Worm (Caenorhabditis elegans): ENCODE measurements around the gene F27B3.6.

DNA sequence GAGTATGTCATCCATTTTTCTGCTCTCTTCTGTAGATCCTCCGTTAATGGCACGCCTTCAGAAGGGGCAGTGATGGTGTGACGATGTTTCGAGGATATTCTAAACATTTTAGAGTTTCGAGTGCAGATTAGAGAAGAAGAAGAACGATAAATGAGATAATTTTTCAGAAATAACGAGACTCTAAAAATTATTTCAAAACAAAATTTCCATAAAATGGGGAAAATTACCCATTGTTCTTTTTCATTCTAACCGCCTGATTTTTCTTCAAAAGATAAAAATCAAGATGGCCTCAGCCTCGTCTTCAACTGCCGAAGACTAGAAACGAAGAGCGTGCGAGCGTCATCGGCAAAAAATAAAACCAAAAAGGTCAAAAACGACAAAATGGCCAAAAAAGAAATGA is 22.7 kb upstream of the F27B3.6 start, which contains the start of gene let-765:
- TF ChIP-seq flt-1 (GFP tag; IDR thresholded peaks at IDR 0.05), result no peak
- TF ChIP-seq med-1 (GFP tag; optimal IDR thresholded peaks at IDR 0.05; ENCODE audit: insufficient read depth), result no peak
- TF ChIP-seq ztf-23 (GFP tag; IDR thresholded peaks at IDR 0.05), result no peak
- no peak for TF ChIP-seq ztf-29 (GFP tag; IDR thresholded peaks at IDR 0.05)

All from whole organism, midembryonic.